Worm (Caenorhabditis elegans): ENCODE results near the gene dyf-18.

The dyf-18 gene

ce11 chrIV:11809708-11810114 is 8.7 kb upstream of the dyf-18 start (continued):
- TF ChIP-seq hmg-20 (GFP tag; IDR thresholded peaks at IDR 0.05) (no peak), K11D2.4 (GFP tag; IDR thresholded peaks at IDR 0.05) (peak; percentile 50; the same call in 1 of the 2 replicates), F37B4.10 (GFP tag; IDR thresholded peaks at IDR 0.05) (no peak), gei-17 (GFP tag; optimal IDR thresholded peaks at IDR 0.05) (no peak), B0336.3 (GFP tag; IDR thresholded peaks at IDR 0.05) (no peak), madf-3 (GFP tag; IDR thresholded peaks at IDR 0.05) (no peak), F39B2.1 (GFP tag; IDR thresholded peaks at IDR 0.05) (no peak), lin-40 (tag; optimal IDR thresholded peaks at IDR 0.05) (peak; percentile 74)

- TF ChIP-seq cebp-2 (GFP tag; IDR thresholded peaks at IDR 0.05) (no peak), B0336.3 (GFP tag; IDR thresholded peaks at IDR 0.05) (no peak), nhr-90 (tag; optimal IDR thresholded peaks at IDR 0.05) (no peak), rcor-1 (GFP tag; IDR thresholded peaks at IDR 0.05) (no peak), madf-6 (GFP tag; IDR thresholded peaks at IDR 0.05) (no peak), fkh-3 (tag; optimal IDR thresholded peaks at IDR 0.05) (no peak), lsl-1 (GFP tag; optimal IDR thresholded peaks at IDR 0.05) (no peak), unc-130 (GFP tag; optimal IDR thresholded peaks at IDR 0.05) (no peak), somi-1 (GFP tag; optimal IDR thresholded peaks at IDR 0.05) (no peak), nfya-1 (tag; optimal IDR thresholded peaks at IDR 0.05; ENCODE audit: borderline replicate concordance, insufficient read depth) (no peak), F39B2.1 (GFP tag; IDR thresholded peaks at IDR 0.05) (no peak), snpc-1.1 (tag; optimal IDR thresholded peaks at IDR 0.05; ENCODE audit: insufficient read depth) (no peak), tbp1 (GFP tag; optimal IDR thresholded peaks at IDR 0.05) (no peak), lin-40 (tag; optimal IDR thresholded peaks at IDR 0.05) (no peak), Y53F4B.3 (GFP tag; IDR thresholded peaks at IDR 0.05) (no peak), hlh-12 (tag; optimal IDR thresholded peaks at IDR 0.05) (no peak), aptf-2 (GFP tag; conservative IDR thresholded peaks at IDR 0.05) (no peak), C17E4.6 (GFP tag; IDR thresholded peaks at IDR 0.05) (no peak), nhr-27 (tag; optimal IDR thresholded peaks at IDR 0.05) (no peak), sptf-2 (GFP tag; optimal IDR thresholded peaks at IDR 0.05) (no peak)
These were observed 8.1 kb upstream of the dyf-18 start for ce11 chrIV:11809047-11809446.

- TF ChIP-seq die-1 (tag; optimal IDR thresholded peaks at IDR 0.05) (no peak), snpc-1.1 (tag; optimal IDR thresholded peaks at IDR 0.05; ENCODE audit: insufficient read depth) (no peak), bed-1 (GFP tag; IDR thresholded peaks at IDR 0.05) (no peak)
These were observed 3.1 kb upstream of the dyf-18 start, which contains the start of gene H01G02.1 for ce11 chrIV:11804053-11804452. H01G02.1 (minus strand) TSS chrIV:11804153.

- TF ChIP-seq B0261.1 (tag; optimal IDR thresholded peaks at IDR 0.05) = no peak
These were observed 2.1 kb upstream of the dyf-18 start, which contains the start of gene H01G02.4 for ce11 chrIV:11803044-11803443. H01G02.4 (minus strand) TSS chrIV:11803144.

- TF ChIP-seq sdz-38 (tag; optimal IDR thresholded peaks at IDR 0.05) (no peak), cebp-2 (GFP tag; IDR thresholded peaks at IDR 0.05) (no peak), tbx-9 (tag; optimal IDR thresholded peaks at IDR 0.05; ENCODE audit: borderline replicate concordance) (no peak), F23B12.7 (tag; optimal IDR thresholded peaks at IDR 0.05; ENCODE audit: insufficient read depth) (no peak), F52B5.7 (tag; optimal IDR thresholded peaks at IDR 0.05) (no peak), ets-4 (GFP tag; optimal IDR thresholded peaks at IDR 0.05) (no peak), ztf-28 (GFP tag; IDR thresholded peaks at IDR 0.05) (no peak), tlf-1 (GFP tag; optimal IDR thresholded peaks at IDR 0.05) (no peak), hlh-26 (GFP tag; conservative IDR thresholded peaks at IDR 0.05) (no peak), nhr-90 (tag; optimal IDR thresholded peaks at IDR 0.05) (no peak), K11D2.4 (GFP tag; IDR thresholded peaks at IDR 0.05) (no peak), Y67H2A.10 (GFP tag; conservative IDR thresholded peaks at IDR 0.05) (no peak)
These were observed 1.7 kb downstream of the dyf-18 start for ce11 chrIV:11799240-11799639.
